Worm (Caenorhabditis elegans): Measurements from ENCODE around the gene srx-6.

DNA sequence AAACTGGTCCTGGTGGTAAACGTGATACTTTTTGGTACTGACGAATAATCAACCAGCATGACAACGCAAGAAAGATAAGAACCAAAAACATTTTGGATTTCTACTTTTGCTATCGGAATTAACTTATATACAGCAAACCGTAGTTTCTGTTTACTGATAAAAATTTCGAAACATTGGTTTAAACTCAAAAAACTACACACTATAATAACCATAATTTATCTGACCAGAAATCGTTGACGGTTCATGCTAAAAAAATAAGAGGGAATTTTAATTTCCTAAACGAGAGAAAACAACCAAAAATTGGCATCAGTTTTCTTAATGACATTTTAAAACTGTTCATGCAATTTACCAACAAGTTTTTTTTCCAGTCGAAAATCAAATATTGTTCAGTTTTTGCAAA, 48.5 kb upstream of the srx-6 start, which contains the start of gene cyp-35A1:
- TF ChIP-seq him-1 (tag; optimal IDR thresholded peaks at IDR 0.05) (no peak), dao-5 (tag; optimal IDR thresholded peaks at IDR 0.05) (no peak)

Measured in whole organism, L4/young adult.